Worm (Caenorhabditis elegans): ENCODE measurements around the gene cwp-2.

The cwp-2 gene

DNA sequence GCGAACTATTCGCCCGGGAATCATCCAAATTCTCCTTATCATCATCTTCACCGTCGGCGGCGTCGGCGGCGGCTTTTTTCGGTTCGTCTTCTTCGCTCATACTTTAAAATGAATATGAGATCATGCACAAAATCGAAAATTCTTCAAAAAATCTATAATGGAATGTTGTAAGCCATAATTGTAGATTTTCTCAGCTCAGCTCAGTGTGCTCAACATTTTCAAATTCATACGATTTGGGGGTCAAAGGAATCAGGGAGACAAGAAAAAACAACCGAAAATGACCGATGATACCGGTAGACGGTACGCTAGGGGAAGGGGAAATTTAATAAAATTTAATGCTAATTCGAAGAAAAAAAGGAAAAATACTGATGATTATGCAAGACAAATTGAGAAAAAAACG is 23.9 kb downstream of the cwp-2 start, which contains the start of gene ccep-97:
ccep-97 (minus strand) TSS at position 101 of the 400 bp plus-strand sequence.
- TF ChIP-seq snpc-4 (tag; optimal IDR thresholded peaks at IDR 0.05): no peak
- no peak for TF ChIP-seq ceh-82 (tag; optimal IDR thresholded peaks at IDR 0.05)
- no peak for TF ChIP-seq ceh-16 (tag; optimal IDR thresholded peaks at IDR 0.05)
- TF ChIP-seq egl-27 (tag; optimal IDR thresholded peaks at IDR 0.05): no peak
- no peak for TF ChIP-seq skn-1 (tag; optimal IDR thresholded peaks at IDR 0.05)
- TF ChIP-seq aly-2 (tag; optimal IDR thresholded peaks at IDR 0.05): no peak
- no peak for TF ChIP-seq dmd-4 (tag; optimal IDR thresholded peaks at IDR 0.05)
- no peak for TF ChIP-seq unc-55 (GFP tag; optimal IDR thresholded peaks at IDR 0.05)
- TF ChIP-seq elt-3 (tag; optimal IDR thresholded peaks at IDR 0.05): no peak
- TF ChIP-seq alr-1 (tag; optimal IDR thresholded peaks at IDR 0.05): no peak
- TF ChIP-seq nhr-129 (tag; optimal IDR thresholded peaks at IDR 0.05): no peak
- TF ChIP-seq lin-13 (GFP tag; optimal IDR thresholded peaks at IDR 0.05): no peak

DNA sequence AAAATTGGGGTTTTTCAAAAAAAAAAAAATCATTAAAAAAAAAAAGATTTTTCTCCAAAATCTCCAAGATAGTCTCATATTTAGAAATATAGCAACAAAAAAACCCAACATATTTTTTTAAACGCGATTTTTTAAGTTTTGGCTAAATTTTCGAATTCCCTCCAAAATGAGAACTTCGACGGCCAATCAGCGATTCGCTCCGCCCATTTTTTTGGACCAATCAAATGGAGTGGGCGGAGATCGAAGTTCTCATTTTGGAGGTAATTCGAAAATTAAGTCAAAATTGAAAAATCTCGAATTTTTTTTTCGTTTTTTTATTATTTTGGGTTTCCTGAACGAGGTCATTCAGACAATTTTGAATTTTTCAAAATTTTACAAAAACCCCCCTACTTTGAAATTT is 28.6 kb downstream of the cwp-2 start:
- TF ChIP-seq nhr-12 (tag; optimal IDR thresholded peaks at IDR 0.05): no peak
- no peak for TF ChIP-seq ztf-11 (tag; optimal IDR thresholded peaks at IDR 0.05)
- no peak for TF ChIP-seq unc-39 (tag; optimal IDR thresholded peaks at IDR 0.05)
- no peak for TF ChIP-seq ceh-16 (tag; optimal IDR thresholded peaks at IDR 0.05)
- no peak for TF ChIP-seq lin-13 (GFP tag; optimal IDR thresholded peaks at IDR 0.05)
- no peak for TF ChIP-seq dmd-4 (tag; optimal IDR thresholded peaks at IDR 0.05)
- no peak for TF ChIP-seq elt-3 (tag; optimal IDR thresholded peaks at IDR 0.05)
- no peak for TF ChIP-seq sem-4 (tag; optimal IDR thresholded peaks at IDR 0.05)
- TF ChIP-seq F13H6.1 (tag; optimal IDR thresholded peaks at IDR 0.05): no peak
- TF ChIP-seq ztf-1 (GFP tag; conservative IDR thresholded peaks at IDR 0.05): no peak
- TF ChIP-seq zag-1 (tag; optimal IDR thresholded peaks at IDR 0.05): no peak
- TF ChIP-seq mbf-1 (tag; optimal IDR thresholded peaks at IDR 0.05): no peak
- TF ChIP-seq crh-2 (tag; optimal IDR thresholded peaks at IDR 0.05): no peak

DNA sequence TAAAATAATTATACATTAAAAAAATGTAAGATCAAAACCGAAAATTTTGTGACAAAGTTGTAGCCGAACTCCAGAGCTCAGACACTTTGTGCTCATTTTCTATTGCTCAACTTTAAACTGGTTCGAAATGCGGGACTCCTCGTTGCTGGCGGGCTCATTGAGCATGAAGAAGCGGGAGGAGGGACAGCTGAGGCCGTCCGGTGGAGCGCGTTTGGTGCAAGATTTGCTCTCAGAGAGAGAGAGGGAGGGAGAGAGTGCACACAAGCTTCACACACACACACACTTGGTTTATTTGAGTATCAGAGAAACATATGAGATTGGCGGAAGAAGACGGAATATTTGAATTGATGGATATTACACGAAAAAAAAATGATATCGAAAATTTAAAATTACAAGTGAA is 31.8 kb downstream of the cwp-2 start:
- peak; percentile 49 for TF ChIP-seq F13H6.1 (tag; optimal IDR thresholded peaks at IDR 0.05)
- TF ChIP-seq nhr-129 (tag; optimal IDR thresholded peaks at IDR 0.05): peak; percentile 67
- no peak for TF ChIP-seq nhr-11 (tag; optimal IDR thresholded peaks at IDR 0.05)
- TF ChIP-seq C34F6.9 (tag; optimal IDR thresholded peaks at IDR 0.05): peak; percentile 76
- no peak for TF ChIP-seq nhr-237 (tag; optimal IDR thresholded peaks at IDR 0.05)
- peak; percentile 41 for TF ChIP-seq lin-11 (tag; optimal IDR thresholded peaks at IDR 0.05)
- TF ChIP-seq crh-2 (tag; optimal IDR thresholded peaks at IDR 0.05): peak; percentile 8
- TF ChIP-seq skn-1 (tag; optimal IDR thresholded peaks at IDR 0.05): no peak
- TF ChIP-seq nhr-77 (tag; optimal IDR thresholded peaks at IDR 0.05): no peak
- peak; percentile 81 for TF ChIP-seq unc-55 (GFP tag; optimal IDR thresholded peaks at IDR 0.05)
- TF ChIP-seq Y55F3AM.14 (GFP tag; optimal IDR thresholded peaks at IDR 0.05): peak; percentile 31
- peak; percentile 48 for TF ChIP-seq lin-13 (GFP tag; optimal IDR thresholded peaks at IDR 0.05)
- TF ChIP-seq zag-1 (tag; optimal IDR thresholded peaks at IDR 0.05): peak; percentile 59
- TF ChIP-seq lsy-2 (tag; optimal IDR thresholded peaks at IDR 0.05): peak in 1 of 2 experiments; percentile 55

DNA sequence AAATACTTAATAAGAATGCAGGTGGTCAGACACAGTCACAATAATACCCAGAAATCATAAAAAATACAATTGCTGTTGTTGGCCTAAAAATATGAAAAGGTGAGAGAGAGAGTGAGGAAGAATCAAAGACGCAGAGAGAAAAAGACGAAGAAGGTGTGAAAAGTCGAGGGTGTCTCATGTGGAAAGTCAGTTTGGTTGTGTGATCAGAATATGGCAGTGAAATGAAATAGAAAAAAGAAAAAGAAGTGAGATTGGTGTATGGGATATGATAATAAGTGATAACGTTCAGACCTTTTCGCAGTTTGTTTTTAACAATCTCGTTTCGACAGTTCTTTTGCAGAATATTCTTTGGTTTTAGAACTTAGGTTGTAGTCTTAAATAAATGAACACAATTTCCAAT is 35.6 kb downstream of the cwp-2 start:
- TF ChIP-seq gmeb-1 (tag; optimal IDR thresholded peaks at IDR 0.05) (no peak), snpc-4 (tag; optimal IDR thresholded peaks at IDR 0.05) (no peak), zag-1 (tag; optimal IDR thresholded peaks at IDR 0.05) (no peak), ama-1 (optimal IDR thresholded peaks at IDR 0.05) (no peak), ztf-4 (tag; optimal IDR thresholded peaks at IDR 0.05) (peak; percentile 22), blmp-1 (tag; optimal IDR thresholded peaks at IDR 0.05; ENCODE audit: insufficient read depth) (peak; percentile 1), aly-2 (tag; optimal IDR thresholded peaks at IDR 0.05) (no peak)

DNA sequence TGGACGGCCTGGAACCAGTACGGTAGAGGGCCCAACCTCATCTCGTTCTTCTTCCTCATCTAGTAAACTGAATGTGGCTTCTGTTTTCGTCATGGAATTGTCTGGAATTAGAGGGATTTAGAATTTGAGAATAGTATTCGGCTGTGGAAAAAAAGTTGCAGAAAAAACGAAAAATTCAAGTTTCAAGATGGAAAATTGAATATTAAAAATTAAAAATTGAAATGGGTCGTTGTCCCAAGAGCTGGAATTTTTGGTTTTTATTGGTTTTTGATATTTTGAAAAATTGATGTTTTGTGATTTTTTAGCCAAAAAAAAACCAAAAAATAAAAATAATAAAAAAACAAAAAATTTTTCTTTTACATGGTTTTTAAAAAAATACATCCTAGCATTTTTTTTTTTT is 36.6 kb downstream of the cwp-2 start, which contains the start of gene R02F11.3:
R02F11.3 (minus strand) TSS at position 101 of the 400 bp plus-strand sequence.
- TF ChIP-seq nhr-237 (tag; optimal IDR thresholded peaks at IDR 0.05): no peak
- TF ChIP-seq mab-5 (tag; optimal IDR thresholded peaks at IDR 0.05): no peak
- TF ChIP-seq lin-39 (tag; optimal IDR thresholded peaks at IDR 0.05): no peak
- TF ChIP-seq alr-1 (tag; optimal IDR thresholded peaks at IDR 0.05): no peak
- TF ChIP-seq aly-2 (tag; optimal IDR thresholded peaks at IDR 0.05): no peak
- no peak for TF ChIP-seq nhr-12 (tag; optimal IDR thresholded peaks at IDR 0.05)
